Worm (Caenorhabditis elegans): ENCODE measurements around the gene vps-37.

Gene vps-37

ce11 chrV:5634445-5634844 lies 41.9 kb downstream of the vps-37 start:
- TF ChIP-seq sptf-1 (tag; optimal IDR thresholded peaks at IDR 0.05): no peak
- TF ChIP-seq M03D4.4 (tag; optimal IDR thresholded peaks at IDR 0.05): no peak
- no peak for TF ChIP-seq lin-32 (GFP tag; optimal IDR thresholded peaks at IDR 0.05)
- TF ChIP-seq mls-2 (tag; optimal IDR thresholded peaks at IDR 0.05): no peak
- no peak for TF ChIP-seq cnd-1 (tag; optimal IDR thresholded peaks at IDR 0.05)
- TF ChIP-seq mab-5 (tag; optimal IDR thresholded peaks at IDR 0.05): no peak
- no peak for TF ChIP-seq snpc-4 (tag; optimal IDR thresholded peaks at IDR 0.05)
- no peak for TF ChIP-seq nhr-12 (tag; optimal IDR thresholded peaks at IDR 0.05)
- TF ChIP-seq elt-1 (tag; optimal IDR thresholded peaks at IDR 0.05; ENCODE audit: borderline replicate concordance, insufficient read depth): no peak
- TF ChIP-seq pha-4 (tag; optimal IDR thresholded peaks at IDR 0.05): no peak
- no peak for TF ChIP-seq nhr-2 (tag; optimal IDR thresholded peaks at IDR 0.05)
- TF ChIP-seq bed-3 (GFP tag; optimal IDR thresholded peaks at IDR 0.05): no peak
- TF ChIP-seq mep-1 (tag; optimal IDR thresholded peaks at IDR 0.05): no peak
- no peak for TF ChIP-seq ces-1 (GFP tag; optimal IDR thresholded peaks at IDR 0.05)
- no peak for TF ChIP-seq nhr-237 (tag; optimal IDR thresholded peaks at IDR 0.05)
- no peak for TF ChIP-seq ztf-11 (tag; optimal IDR thresholded peaks at IDR 0.05)
- TF ChIP-seq hlh-1 (tag; optimal IDR thresholded peaks at IDR 0.05): no peak

All from whole organism, mixed stage, embryonic.